Worm (Caenorhabditis elegans) whole organism, L1 larva: ENCODE results near the gene Y105C5A.24.

ENCODE experiments used
- C16A3.4 ChIP-seq: fragments of 150-350 bp; optimal IDR thresholded peaks from 2 replicates; lab custom pipeline; 2014; ENCODE audit warnings: missing biosample characterization, missing genetic modification characterization
- C34B4.2 ChIP-seq: sonication (generic microtip); optimal IDR thresholded peaks from 2 replicates; lab custom pipeline; 2017; ENCODE audit warnings: mild to moderate bottlenecking, missing genetic modification characterization, missing compliant biosample characterization
- Y116A8C.19 ChIP-seq: sonication (generic microtip); optimal IDR thresholded peaks from 2 replicates; lab custom pipeline; 2016; ENCODE audit warnings: missing compliant biosample characterization, missing genetic modification characterization, borderline replicate concordance
- aha-1 ChIP-seq: fragments of 150-350 bp; optimal IDR thresholded peaks from 2 replicates; lab custom pipeline; 2014; ENCODE audit warnings: missing biosample characterization, missing genetic modification characterization
- alr-1 ChIP-seq: fragments of 200-800 bp; sonication (Bioruptor generic); optimal IDR thresholded peaks from 2 replicates; lab custom pipeline; 2018; ENCODE audit warnings: borderline replicate concordance, mild to moderate bottlenecking, missing genetic modification characterization, missing compliant biosample characterization
- ama-1 ChIP-seq: fragments of 150-350 bp; optimal IDR thresholded peaks from 2 replicates; lab custom pipeline; 2014
- blmp-1 ChIP-seq: fragments of 150-350 bp; optimal IDR thresholded peaks from 2 replicates; lab custom pipeline; 2014; ENCODE audit warnings: missing biosample characterization, missing genetic modification characterization
- ceh-82 ChIP-seq, 3 experiments: fragments of 150-350 bp in 1 of 3; sonication (generic microtip) in 2 of 3; optimal IDR thresholded peaks; 2 replicates each; lab custom pipeline; 2014 to 2017; ENCODE audit warnings: missing biosample characterization in 3 of 3, missing genetic modification characterization in 3 of 3
- ces-1 ChIP-seq: fragments of 150-350 bp; optimal IDR thresholded peaks from 2 replicates; lab custom pipeline; 2014; ENCODE audit warnings: missing biosample characterization, missing genetic modification reagents, missing genetic modification characterization
- dpl-1 ChIP-seq, 3 experiments: fragments of 150-350 bp in 2 of 3; sonication (generic microtip) in 1 of 3; optimal IDR thresholded peaks; 2 replicates each; lab custom pipeline; 2014 to 2017; ENCODE audit warnings: missing biosample characterization in 3 of 3, missing genetic modification characterization in 3 of 3, missing genetic modification reagents in 3 of 3
- efl-3 ChIP-seq: fragments of 200-800 bp; sonication (Bioruptor generic); optimal IDR thresholded peaks from 2 replicates; lab custom pipeline; 2018; ENCODE audit warnings: mild to moderate bottlenecking, missing genetic modification characterization, missing compliant biosample characterization
- egl-13 ChIP-seq: sonication (generic microtip); optimal IDR thresholded peaks from 2 replicates; lab custom pipeline; 2016; ENCODE audit warnings: missing genotype, missing genetic modification reagents, missing genetic modification characterization, missing compliant biosample characterization
- elt-3 ChIP-seq, 6 experiments: fragments of 150-350 bp in 1 of 6; sonication (generic microtip); optimal IDR thresholded peaks; 2 replicates each; lab custom pipeline; 2017 to 2018; ENCODE audit warnings: missing biosample characterization in 6 of 6, missing genetic modification characterization in 6 of 6, inconsistent platforms in 1 of 6
- fkh-10 ChIP-seq: sonication (generic microtip); optimal IDR thresholded peaks from 2 replicates; lab custom pipeline; 2017; ENCODE audit warnings: missing biosample characterization, missing genetic modification reagents, missing genetic modification characterization
- grh-1 ChIP-seq: fragments of 200-800 bp; sonication (Bioruptor generic); IDR thresholded peaks from 2 replicates; pipeline ENCODE4 v1.3.6; 2022; ENCODE audit warnings: missing genetic modification reagents, missing genetic modification characterization, missing compliant biosample characterization
- hlh-17 ChIP-seq: fragments of 200-800 bp; sonication (Bioruptor generic); optimal IDR thresholded peaks from 2 replicates; lab custom pipeline; 2018; ENCODE audit warnings: missing genetic modification characterization, mild to moderate bottlenecking, missing compliant biosample characterization, moderate library complexity, borderline replicate concordance
- irx-1 ChIP-seq: sonication (generic microtip); optimal IDR thresholded peaks from 2 replicates; lab custom pipeline; 2016; ENCODE audit warnings: missing genetic modification characterization, missing compliant biosample characterization
- isw-1 ChIP-seq: fragments of 200-800 bp; sonication (Bioruptor generic); IDR thresholded peaks from 2 replicates; pipeline ENCODE4 v1.3.6; 2022; ENCODE audit warnings: missing genetic modification characterization, missing compliant biosample characterization
- jun-1 ChIP-seq: fragments of 150-350 bp; optimal IDR thresholded peaks from 2 replicates; lab custom pipeline; 2014; ENCODE audit warnings: missing biosample characterization, missing genetic modification reagents, missing genetic modification characterization
- lin-15B ChIP-seq: fragments of 150-350 bp; sonication (generic microtip); optimal IDR thresholded peaks from 3 replicates; lab custom pipeline; 2014; ENCODE audit warnings: missing biosample characterization, missing genetic modification characterization
- lin-39 ChIP-seq: fragments of 150-350 bp; optimal IDR thresholded peaks from 2 replicates; lab custom pipeline; 2014; ENCODE audit warnings: missing biosample characterization, missing genetic modification reagents, missing genetic modification characterization
- mab-9 ChIP-seq: fragments of 200-800 bp; sonication (Bioruptor generic); IDR thresholded peaks from 2 replicates; pipeline ENCODE4 v1.3.6; 2022; ENCODE audit warnings: missing genetic modification reagents, missing genetic modification characterization, missing compliant biosample characterization
- mep-1 ChIP-seq: fragments of 150-350 bp; optimal IDR thresholded peaks from 2 replicates; lab custom pipeline; 2014; ENCODE audit warnings: missing biosample characterization, missing genetic modification characterization
- nhr-11 ChIP-seq: fragments of 150-350 bp; optimal IDR thresholded peaks from 2 replicates; lab custom pipeline; 2014; ENCODE audit warnings: missing biosample characterization, missing genetic modification characterization
- nhr-12 ChIP-seq: sonication (generic microtip); optimal IDR thresholded peaks from 2 replicates; lab custom pipeline; 2017; ENCODE audit warnings: missing biosample characterization, missing genetic modification characterization
- nhr-19 ChIP-seq: fragments of 200-800 bp; sonication (Bioruptor generic); conservative IDR thresholded peaks from 2 replicates; pipeline ENCODE4 v1.3.6; 2022; ENCODE audit warnings: missing genetic modification characterization, missing compliant biosample characterization
- nhr-237 ChIP-seq: fragments of 150-350 bp; optimal IDR thresholded peaks from 2 replicates; lab custom pipeline; 2014; ENCODE audit warnings: missing biosample characterization, missing genetic modification characterization
- nhr-28 ChIP-seq: fragments of 150-350 bp; optimal IDR thresholded peaks from 2 replicates; lab custom pipeline; 2014; ENCODE audit warnings: missing biosample characterization, missing genetic modification characterization
- nhr-47 ChIP-seq: sonication (generic microtip); optimal IDR thresholded peaks from 2 replicates; lab custom pipeline; 2016; ENCODE audit warnings: mild to moderate bottlenecking, missing genetic modification characterization, moderate library complexity, missing compliant biosample characterization
- nhr-76 ChIP-seq: sonication (generic microtip); optimal IDR thresholded peaks from 2 replicates; lab custom pipeline; 2017; ENCODE audit warnings: missing biosample characterization, missing genetic modification characterization
- nhr-84 ChIP-seq: sonication (generic microtip); optimal IDR thresholded peaks from 2 replicates; lab custom pipeline; 2017; ENCODE audit warnings: missing biosample characterization, missing genetic modification characterization
- skn-1 ChIP-seq: fragments of 150-350 bp; optimal IDR thresholded peaks from 2 replicates; lab custom pipeline; 2014; ENCODE audit warnings: missing biosample characterization, missing genetic modification characterization
- snpc-4 ChIP-seq: fragments of 150-350 bp; optimal IDR thresholded peaks from 2 replicates; lab custom pipeline; 2014; ENCODE audit warnings: missing biosample characterization, missing genetic modification characterization
- snu-23 ChIP-seq: sonication (generic microtip); optimal IDR thresholded peaks from 2 replicates; lab custom pipeline; 2016; ENCODE audit warnings: missing genetic modification characterization, missing compliant biosample characterization
- sox-4 ChIP-seq: sonication (generic microtip); optimal IDR thresholded peaks from 2 replicates; lab custom pipeline; 2016; ENCODE audit warnings: missing genetic modification characterization, missing compliant biosample characterization
- sup-37 ChIP-seq: fragments of 200-800 bp; sonication (Bioruptor generic); optimal IDR thresholded peaks from 2 replicates; lab custom pipeline; 2018; ENCODE audit warnings: mild to moderate bottlenecking, missing genetic modification characterization, missing compliant biosample characterization
- swsn-7 ChIP-seq: sonication (generic microtip); optimal IDR thresholded peaks from 2 replicates; lab custom pipeline; 2016; ENCODE audit warnings: missing genetic modification characterization, missing compliant biosample characterization
- unc-130 ChIP-seq: fragments of 150-350 bp; optimal IDR thresholded peaks from 2 replicates; lab custom pipeline; 2017; ENCODE audit warnings: missing biosample characterization, missing genetic modification characterization, inconsistent platforms
- unc-86 ChIP-seq: sonication (generic microtip); optimal IDR thresholded peaks from 2 replicates; lab custom pipeline; 2016; ENCODE audit warnings: missing genetic modification characterization, missing compliant biosample characterization
- vab-15 ChIP-seq: sonication (generic microtip); optimal IDR thresholded peaks from 2 replicates; lab custom pipeline; 2017; ENCODE audit warnings: missing genotype, mild to moderate bottlenecking, missing genetic modification characterization, missing compliant biosample characterization
- xbp-1 ChIP-seq: sonication (generic microtip); optimal IDR thresholded peaks from 2 replicates; lab custom pipeline; 2016; ENCODE audit warnings: missing genetic modification characterization, missing compliant biosample characterization
- zag-1 ChIP-seq: fragments of 150-350 bp; optimal IDR thresholded peaks from 2 replicates; lab custom pipeline; 2014; ENCODE audit warnings: missing biosample characterization, missing genetic modification characterization
- ztf-11 ChIP-seq, 2 experiments: sonication (generic microtip); optimal IDR thresholded peaks; 2 replicates each; lab custom pipeline; 2016 to 2017; ENCODE audit warnings: missing genetic modification characterization in 2 of 2, missing biosample characterization in 1 of 2, missing compliant biosample characterization in 1 of 2

Y105C5A.24 gene

DNA sequence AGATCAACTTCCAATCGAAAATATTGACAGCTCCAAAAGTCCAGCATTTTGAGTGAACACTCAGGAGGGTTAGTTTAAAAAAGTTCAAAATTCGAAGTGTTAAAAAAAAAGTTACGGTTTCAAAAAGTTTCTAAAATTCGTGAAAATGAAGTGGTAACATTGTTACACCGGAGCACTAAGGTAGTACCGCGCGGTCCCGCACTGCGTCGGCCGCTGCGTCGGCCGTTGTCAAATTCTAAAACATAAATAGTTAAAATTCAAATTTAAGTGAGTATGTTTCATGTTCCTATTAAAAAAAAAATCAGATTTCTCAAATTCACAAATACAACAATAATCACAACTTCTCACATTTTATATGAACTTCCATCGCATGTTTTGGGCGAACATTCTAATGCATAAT lies 18.6 kb downstream of the Y105C5A.24 start:
- no peak for TF ChIP-seq ztf-11 (tag; optimal IDR thresholded peaks at IDR 0.05; lab: Kevin White, UChicago)
- TF ChIP-seq vab-15 (tag; lab: Kevin White, UChicago) = no peak
- no peak for TF ChIP-seq mep-1 (tag; lab: Kevin White, UChicago)
- TF ChIP-seq ceh-82 (tag; optimal IDR thresholded peaks at IDR 0.05; lab: Kevin White, UChicago) = no peak
- no peak for TF ChIP-seq nhr-19 (GFP tag; lab: Robert Waterston, UW)
- TF ChIP-seq sup-37 (GFP tag; lab: Kevin White, UChicago) = no peak
- no peak for TF ChIP-seq elt-3 (tag; optimal IDR thresholded peaks at IDR 0.05; lab: Kevin White, UChicago)
- no peak for TF ChIP-seq lin-15B (tag; lab: Kevin White, UChicago)
- no peak for TF ChIP-seq lin-39 (tag; lab: Kevin White, UChicago)
- TF ChIP-seq grh-1 (GFP tag; lab: Robert Waterston, UW) = no peak
- TF ChIP-seq nhr-47 (tag; lab: Kevin White, UChicago) = no peak
- no peak for TF ChIP-seq ama-1 (lab: Kevin White, UChicago)
- TF ChIP-seq unc-130 (tag; lab: Kevin White, UChicago) = no peak
- no peak for TF ChIP-seq hlh-17 (GFP tag; lab: Kevin White, UChicago)
- TF ChIP-seq nhr-76 (tag; lab: Kevin White, UChicago) = no peak
- TF ChIP-seq blmp-1 (tag; lab: Kevin White, UChicago) = no peak
- no peak for TF ChIP-seq swsn-7 (tag; lab: Kevin White, UChicago)
- TF ChIP-seq aha-1 = no peak

DNA sequence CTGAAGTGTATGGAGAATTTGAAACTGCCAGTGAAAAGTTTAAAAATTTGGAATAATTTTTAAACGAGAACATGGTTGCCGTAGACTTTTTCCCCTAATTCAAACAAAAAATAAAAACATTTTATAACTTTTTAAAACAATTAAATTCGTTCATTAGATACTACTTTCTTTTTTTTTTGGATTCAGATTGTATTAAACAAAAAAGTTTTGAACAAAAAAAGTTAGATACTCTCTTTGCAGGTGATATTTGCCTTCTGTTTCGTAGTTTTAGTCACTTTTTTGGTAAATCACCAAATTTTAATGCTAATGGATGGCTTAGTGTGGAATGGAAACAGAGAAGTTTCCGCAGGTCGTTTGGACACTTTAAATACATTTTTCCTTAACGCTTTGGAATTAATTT lies 20.7 kb downstream of the Y105C5A.24 start, which contains the start of gene Y105C5B.1:
Gene Y105C5B.1 (plus strand): TSS at position 301 of the 400 bp plus-strand sequence.
- TF ChIP-seq nhr-11 (tag; lab: Kevin White, UChicago) = no peak
- TF ChIP-seq nhr-12 (tag; lab: Kevin White, UChicago) = no peak
- TF ChIP-seq skn-1 (tag; lab: Kevin White, UChicago) = no peak
- TF ChIP-seq nhr-84 = no peak
- no peak for TF ChIP-seq nhr-76 (tag; lab: Kevin White, UChicago)

DNA sequence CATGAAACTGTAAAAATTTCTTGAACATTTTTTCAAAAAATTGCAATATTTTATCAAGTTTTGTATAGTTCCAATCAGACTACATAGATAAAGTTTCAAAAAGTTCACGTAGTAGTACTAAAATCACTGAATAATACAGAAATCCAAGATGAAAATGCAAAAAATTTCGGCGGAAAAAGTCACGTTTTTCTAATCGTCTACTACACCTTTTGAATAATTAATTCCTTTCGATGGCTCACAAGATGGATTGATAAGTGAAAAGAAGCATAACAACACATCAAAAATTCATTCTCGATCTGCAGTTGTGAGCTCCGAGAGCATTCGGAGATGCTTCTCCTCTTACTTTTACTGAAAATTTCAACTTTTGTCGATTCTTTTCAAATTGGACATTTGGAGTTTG lies 23.0 kb downstream of the Y105C5A.24 start, which contains the start of gene gcy-25:
Gene gcy-25 (plus strand): TSS at position 301 of the 400 bp plus-strand sequence.
- TF ChIP-seq sox-4 (tag; lab: Kevin White, UChicago) = no peak
- TF ChIP-seq skn-1 (tag; lab: Kevin White, UChicago) = no peak
- no peak for TF ChIP-seq Y116A8C.19 (tag; lab: Kevin White, UChicago)
- no peak for TF ChIP-seq nhr-237 (tag; lab: Kevin White, UChicago)
- no peak for TF ChIP-seq mab-9 (GFP tag; lab: Robert Waterston, UW)
- no peak for TF ChIP-seq unc-130 (tag; lab: Kevin White, UChicago)
- TF ChIP-seq C16A3.4 = no peak
- TF ChIP-seq ceh-82 (tag; optimal IDR thresholded peaks at IDR 0.05; lab: Kevin White, UChicago) = no peak
- TF ChIP-seq lin-39 (tag; lab: Kevin White, UChicago) = no peak
- TF ChIP-seq egl-13 (tag; lab: Kevin White, UChicago) = no peak
- TF ChIP-seq zag-1 (tag; lab: Kevin White, UChicago) = no peak
- TF ChIP-seq nhr-28 (tag; lab: Kevin White, UChicago) = no peak
- no peak for TF ChIP-seq C34B4.2 (tag; lab: Kevin White, UChicago)
- TF ChIP-seq isw-1 (GFP tag; lab: Robert Waterston, UW) = no peak
- no peak for TF ChIP-seq xbp-1 (tag; lab: Kevin White, UChicago)
- no peak for TF ChIP-seq efl-3 (GFP tag; lab: Kevin White, UChicago)
- no peak for TF ChIP-seq aha-1
- no peak for TF ChIP-seq ztf-11 (tag; optimal IDR thresholded peaks at IDR 0.05; lab: Kevin White, UChicago)
- no peak for TF ChIP-seq dpl-1 (GFP tag; optimal IDR thresholded peaks at IDR 0.05; lab: Kevin White, UChicago)
- no peak for TF ChIP-seq jun-1 (tag; lab: Kevin White, UChicago)

DNA sequence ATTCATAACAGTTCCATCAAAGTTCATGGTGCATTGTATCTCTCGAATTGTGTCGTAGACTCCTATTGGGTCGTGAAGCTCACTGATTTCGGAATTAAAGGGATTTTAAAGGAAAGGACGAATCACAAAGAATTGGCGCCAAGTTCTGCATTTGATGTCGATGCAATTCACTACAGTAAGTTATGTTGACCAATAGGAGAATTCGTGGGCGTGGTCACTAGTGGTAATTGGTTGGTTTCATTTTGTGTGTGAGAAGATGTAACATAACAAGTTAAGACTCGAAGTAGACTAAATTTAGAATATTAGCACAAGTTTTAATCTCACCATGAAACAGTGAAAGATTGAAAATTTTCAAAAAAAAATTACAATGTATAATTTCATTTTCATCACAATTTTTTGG lies 28.6 kb downstream of the Y105C5A.24 start:
- TF ChIP-seq snpc-4 (tag; lab: Kevin White, UChicago) (no peak), ces-1 (GFP tag; lab: Kevin White, UChicago) (no peak), snu-23 (GFP tag; lab: Kevin White, UChicago) (no peak), unc-86 (tag; lab: Kevin White, UChicago) (no peak), fkh-10 (GFP tag; lab: Kevin White, UChicago) (no peak), alr-1 (tag; lab: Kevin White, UChicago) (no peak), nhr-76 (tag; lab: Kevin White, UChicago) (no peak), irx-1 (tag; lab: Kevin White, UChicago) (no peak)
